Fruit fly (Drosophila melanogaster) whole organism, embryonic: Measurements from ENCODE around the gene CG13676.

Experiments
- Aef1 ChIP-seq: fragments of 200-800 bp; sonication (Bioruptor generic); IDR thresholded peaks from 3 replicates; pipeline ENCODE4 v1.3.6; 2022; ENCODE audit warnings: missing biosample characterization, missing genetic modification characterization
- CG10321 ChIP-seq: fragments of 200-800 bp; sonication (Bioruptor generic); IDR thresholded peaks from 2 replicates; pipeline ENCODE4 v1.3.6; 2022; ENCODE audit warnings: missing biosample characterization, missing genetic modification characterization
- CG10565 ChIP-seq: fragments of 200-800 bp; sonication (Bioruptor generic); optimal IDR thresholded peaks from 3 replicates; lab custom pipeline; 2016; ENCODE audit warnings: missing biosample characterization, mild to moderate bottlenecking, missing genetic modification characterization
- CG10959 ChIP-seq: fragments of 200-800 bp; sonication (Bioruptor generic); IDR thresholded peaks from 2 replicates; pipeline ENCODE4 v1.3.6; 2022; ENCODE audit warnings: missing biosample characterization, missing genetic modification characterization
- CG12155 ChIP-seq: fragments of 200-800 bp; sonication (Bioruptor generic); optimal IDR thresholded peaks from 3 replicates; lab custom pipeline; 2016; ENCODE audit warnings: missing biosample characterization, missing genetic modification characterization
- CG12219 ChIP-seq: fragments of 200-800 bp; sonication (Bioruptor generic); optimal IDR thresholded peaks from 3 replicates; lab custom pipeline; 2018; ENCODE audit warnings: missing biosample characterization, mild to moderate bottlenecking, missing genetic modification characterization
- CG12236 ChIP-seq: fragments of 200-800 bp; sonication (Bioruptor generic); optimal IDR thresholded peaks from 2 replicates; lab custom pipeline; 2016; ENCODE audit warnings: missing biosample characterization, missing genetic modification characterization
- CG13775 ChIP-seq: fragments of 200-800 bp; sonication (Bioruptor generic); optimal IDR thresholded peaks from 3 replicates; lab custom pipeline; 2017; ENCODE audit warnings: missing biosample characterization, mild to moderate bottlenecking, missing genetic modification characterization
- CG14441 ChIP-seq: fragments of 200-800 bp; sonication (Bioruptor generic); IDR thresholded peaks from 2 replicates; pipeline ENCODE4 v1.3.6; 2022; ENCODE audit warnings: missing biosample characterization, missing genetic modification characterization
- CG17359 ChIP-seq: fragments of 200-800 bp; sonication (Bioruptor generic); optimal IDR thresholded peaks from 3 replicates; lab custom pipeline; 2018; ENCODE audit warnings: missing biosample characterization, mild to moderate bottlenecking, missing genetic modification characterization, moderate library complexity
- CG18011 ChIP-seq: fragments of 200-800 bp; sonication (Bioruptor generic); optimal IDR thresholded peaks from 2 replicates; lab custom pipeline; 2017; ENCODE audit warnings: missing biosample characterization, missing genetic modification characterization, mild to moderate bottlenecking, moderate library complexity, missing genotype
- CG2202 ChIP-seq: fragments of 200-800 bp; sonication (Bioruptor generic); optimal IDR thresholded peaks from 2 replicates; lab custom pipeline; 2018; ENCODE audit warnings: missing biosample characterization, mild to moderate bottlenecking, missing genetic modification characterization
- CG30020 ChIP-seq: fragments of 200-800 bp; optimal IDR thresholded peaks from 2 replicates; lab custom pipeline; 2019; ENCODE audit warnings: missing biosample characterization, mild to moderate bottlenecking, missing genetic modification characterization, moderate library complexity
- CG30431 ChIP-seq: fragments of 200-800 bp; sonication (Bioruptor generic); optimal IDR thresholded peaks from 2 replicates; lab custom pipeline; 2017; ENCODE audit warnings: missing biosample characterization, missing genetic modification characterization
- CG3065 ChIP-seq: fragments of 200-800 bp; sonication (Bioruptor generic); optimal IDR thresholded peaks from 2 replicates; lab custom pipeline; 2016; ENCODE audit warnings: missing biosample characterization, missing genetic modification characterization
- CG32767 ChIP-seq: fragments of 200-800 bp; sonication (Bioruptor generic); IDR thresholded peaks from 2 replicates; pipeline ENCODE4 v1.3.6; 2022; ENCODE audit warnings: missing biosample characterization, missing genetic modification characterization
- CG42726 ChIP-seq: fragments of 200-800 bp; sonication (Bioruptor generic); IDR thresholded peaks from 2 replicates; pipeline ENCODE4 v1.3.6; 2022; ENCODE audit warnings: missing biosample characterization, missing genetic modification characterization; ENCODE audit not compliant: partially characterized antibody
- CG4328 ChIP-seq: fragments of 200-800 bp; sonication (Bioruptor generic); optimal IDR thresholded peaks from 3 replicates; lab custom pipeline; 2017; ENCODE audit warnings: missing biosample characterization, missing genetic modification reagents, missing genetic modification characterization
- CG7745 ChIP-seq: fragments of 200-800 bp; sonication (Bioruptor generic); optimal IDR thresholded peaks from 2 replicates; lab custom pipeline; 2018; ENCODE audit warnings: missing biosample characterization, mild to moderate bottlenecking, missing genetic modification characterization, moderate library complexity
- CG8281 ChIP-seq: fragments of 200-800 bp; sonication (Bioruptor generic); optimal IDR thresholded peaks from 2 replicates; lab custom pipeline; 2018; ENCODE audit warnings: missing biosample characterization, mild to moderate bottlenecking, missing genetic modification characterization, moderate library complexity
- Chrac-16 ChIP-seq: fragments of 200-800 bp; sonication (Bioruptor generic); optimal IDR thresholded peaks from 3 replicates; lab custom pipeline; 2016; ENCODE audit warnings: missing biosample characterization, missing genetic modification characterization
- D19B ChIP-seq: fragments of 200-800 bp; sonication (Bioruptor generic); optimal IDR thresholded peaks from 2 replicates; lab custom pipeline; 2017; ENCODE audit warnings: missing biosample characterization, mild to moderate bottlenecking, missing genetic modification characterization
- Doc3 ChIP-seq: fragments of 200-800 bp; sonication (Bioruptor generic); IDR thresholded peaks from 3 replicates; pipeline ENCODE4 v1.3.6; 2022; ENCODE audit warnings: missing biosample characterization, missing genetic modification characterization; ENCODE audit not compliant: partially characterized antibody
- Hmr ChIP-seq: fragments of 200-800 bp; sonication (Bioruptor generic); optimal IDR thresholded peaks from 3 replicates; lab custom pipeline; 2017; ENCODE audit warnings: mild to moderate bottlenecking, missing biosample characterization, missing genetic modification reagents, missing genetic modification characterization
- Hmx ChIP-seq: fragments of 200-800 bp; sonication (Bioruptor generic); optimal IDR thresholded peaks from 2 replicates; lab custom pipeline; 2016; ENCODE audit warnings: missing biosample characterization, missing genetic modification characterization
- Jarid2 ChIP-seq: fragments of 200-800 bp; sonication (Bioruptor generic); optimal IDR thresholded peaks from 3 replicates; lab custom pipeline; 2017; ENCODE audit warnings: mild to moderate bottlenecking, missing biosample characterization, missing genetic modification reagents, missing genetic modification characterization
- MTF-1 ChIP-seq: fragments of 200-800 bp; sonication (Bioruptor generic); optimal IDR thresholded peaks from 2 replicates; lab custom pipeline; 2018; ENCODE audit warnings: missing biosample characterization, mild to moderate bottlenecking, missing genetic modification characterization, borderline replicate concordance
- NC2α ChIP-seq: fragments of 200-800 bp; sonication (Bioruptor generic); optimal IDR thresholded peaks from 2 replicates; lab custom pipeline; 2016; ENCODE audit warnings: missing biosample characterization, missing genetic modification characterization
- NC2β ChIP-seq: fragments of 200-800 bp; sonication (Bioruptor generic); optimal IDR thresholded peaks from 2 replicates; lab custom pipeline; 2016; ENCODE audit warnings: missing biosample characterization, missing genetic modification characterization
- Poxn ChIP-seq: fragments of 200-800 bp; sonication (Bioruptor generic); IDR thresholded peaks from 2 replicates; pipeline ENCODE4 v1.3.6; 2022; ENCODE audit warnings: missing biosample characterization, missing genetic modification characterization
- Usf ChIP-seq: fragments of 200-800 bp; sonication (Bioruptor generic); optimal IDR thresholded peaks from 2 replicates; lab custom pipeline; 2017; ENCODE audit warnings: missing genotype, missing biosample characterization, missing genetic modification characterization
- ato ChIP-seq: fragments of 200-800 bp; sonication (Bioruptor generic); IDR thresholded peaks from 2 replicates; pipeline ENCODE4 v1.3.6; 2022; ENCODE audit warnings: missing biosample characterization, missing genetic modification characterization; ENCODE audit not compliant: partially characterized antibody
- btn ChIP-seq: fragments of 200-800 bp; sonication (Bioruptor generic); optimal IDR thresholded peaks from 2 replicates; lab custom pipeline; 2016; ENCODE audit warnings: missing biosample characterization, missing genetic modification characterization
- disco-r ChIP-seq: fragments of 200-800 bp; sonication (Bioruptor generic); optimal IDR thresholded peaks from 2 replicates; lab custom pipeline; 2016; ENCODE audit warnings: missing biosample characterization, missing genetic modification characterization
- dpn ChIP-seq, 2 experiments: fragments of 200-800 bp; sonication (Bioruptor generic); optimal IDR thresholded peaks; 3 replicates each; lab custom pipeline; 2016; ENCODE audit warnings: missing biosample characterization in 2 of 2, missing genetic modification characterization in 2 of 2
- en ChIP-seq: fragments of 200-800 bp; sonication (Bioruptor generic); optimal IDR thresholded peaks from 2 replicates; lab custom pipeline; 2016; ENCODE audit warnings: missing biosample characterization, missing genetic modification characterization
- fd102C ChIP-seq: fragments of 200-800 bp; sonication (Bioruptor generic); optimal IDR thresholded peaks from 2 replicates; lab custom pipeline; 2018; ENCODE audit warnings: missing biosample characterization, mild to moderate bottlenecking, missing genetic modification characterization, moderate library complexity
- gce ChIP-seq: fragments of 200-800 bp; sonication (Bioruptor generic); IDR thresholded peaks from 3 replicates; pipeline ENCODE4 v1.3.6; 2022; ENCODE audit warnings: missing biosample characterization, missing genetic modification characterization
- grau ChIP-seq: fragments of 200-800 bp; optimal IDR thresholded peaks from 3 replicates; lab custom pipeline; 2019; ENCODE audit warnings: missing biosample characterization, mild to moderate bottlenecking, missing genetic modification characterization, moderate library complexity
- hbn ChIP-seq: fragments of 200-800 bp; sonication (Bioruptor generic); IDR thresholded peaks from 2 replicates; pipeline ENCODE4 v1.3.6; 2022; ENCODE audit warnings: missing biosample characterization, missing genetic modification characterization; ENCODE audit not compliant: partially characterized antibody
- mam ChIP-seq: fragments of 200-800 bp; sonication (Bioruptor generic); optimal IDR thresholded peaks from 3 replicates; lab custom pipeline; 2016; ENCODE audit warnings: missing biosample characterization, missing genetic modification characterization
- nerfin-2 ChIP-seq: fragments of 200-800 bp; sonication (Bioruptor generic); IDR thresholded peaks from 2 replicates; pipeline ENCODE4 v1.3.6; 2022; ENCODE audit warnings: missing biosample characterization, missing genetic modification characterization; ENCODE audit not compliant: partially characterized antibody
- nom ChIP-seq: fragments of 200-800 bp; sonication (Bioruptor generic); optimal IDR thresholded peaks from 2 replicates; lab custom pipeline; 2017; ENCODE audit warnings: missing biosample characterization, missing genetic modification characterization, mild to moderate bottlenecking, moderate library complexity, missing genetic modification reagents
- org-1 ChIP-seq: fragments of 200-800 bp; sonication (Bioruptor generic); optimal IDR thresholded peaks from 2 replicates; lab custom pipeline; 2017; ENCODE audit warnings: missing biosample characterization, missing genetic modification characterization
- row ChIP-seq: fragments of 200-800 bp; sonication (Bioruptor generic); IDR thresholded peaks from 3 replicates; pipeline ENCODE4 v1.3.6; 2022; ENCODE audit warnings: missing biosample characterization, missing genetic modification characterization
- salm ChIP-seq: fragments of 200-800 bp; sonication (Bioruptor generic); optimal IDR thresholded peaks from 2 replicates; lab custom pipeline; 2018; ENCODE audit warnings: missing biosample characterization, mild to moderate bottlenecking, missing genetic modification characterization
- scrt ChIP-seq: fragments of 200-800 bp; sonication (Bioruptor generic); optimal IDR thresholded peaks from 2 replicates; lab custom pipeline; 2018; ENCODE audit warnings: missing biosample characterization, mild to moderate bottlenecking, missing genetic modification characterization, moderate library complexity
- sr ChIP-seq: fragments of 200-800 bp; sonication (Bioruptor generic); IDR thresholded peaks from 3 replicates; pipeline ENCODE4 v1.3.6; 2022; ENCODE audit warnings: missing biosample characterization, missing genetic modification characterization
- vfl ChIP-seq: fragments of 200-800 bp; sonication (Bioruptor generic); optimal IDR thresholded peaks from 2 replicates; lab custom pipeline; 2016; ENCODE audit warnings: missing biosample characterization, missing genetic modification characterization

Gene CG13676

DNA sequence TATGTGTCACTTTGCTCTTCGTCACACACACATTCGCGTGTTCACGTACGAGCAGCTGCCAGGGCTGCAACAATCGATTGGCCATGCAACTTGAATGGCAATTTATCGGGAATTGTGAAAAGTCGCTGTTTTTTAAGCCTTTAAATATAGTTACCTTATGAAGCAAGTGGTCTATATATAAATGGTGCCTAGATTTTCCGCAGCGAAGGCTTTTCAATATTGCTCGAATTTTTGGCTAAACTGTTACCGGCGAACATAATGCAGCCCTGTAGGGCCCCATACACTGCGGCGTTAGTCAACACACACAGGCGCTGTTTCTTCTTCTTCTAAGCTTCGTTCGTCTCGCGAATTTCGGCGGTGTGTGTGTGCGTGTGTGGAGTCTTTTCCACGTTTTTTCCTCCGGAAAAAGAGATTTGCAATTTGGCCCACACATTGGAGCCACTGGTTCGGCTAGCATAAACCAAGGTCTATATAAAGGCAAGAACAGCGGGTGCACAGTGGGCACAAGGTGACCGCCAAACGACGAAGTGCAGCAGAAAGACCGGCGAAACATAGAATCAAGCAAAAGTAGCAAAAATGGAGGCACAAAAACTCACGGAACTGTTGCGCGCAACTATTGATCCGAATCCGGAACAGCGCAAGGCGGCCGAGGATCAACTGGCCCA is 35.6 kb downstream of the CG13676 start, which contains the start of the genes Arp3 and msk (continued):
- peak; percentile 83 for TF ChIP-seq CG4328 (GFP tag; lab: Kevin White, UChicago)
- peak; percentile 58 for TF ChIP-seq CG12236 (GFP tag; lab: Kevin White, UChicago)
- TF ChIP-seq CG42726 (GFP tag; lab: Robert Waterston, UW), result no peak
- no peak; the same call in 1 of the 2 replicates for TF ChIP-seq CG32767 (GFP tag; lab: Robert Waterston, UW)
- TF ChIP-seq mam (GFP tag; lab: Kevin White, UChicago), result peak; percentile 95
- peak; percentile 67 for TF ChIP-seq CG30020 (tag; lab: Kevin White, UChicago)
- 0 out of 2 replicates have a peak, but pooled peaks have one; percentile 30 for TF ChIP-seq CG10959 (GFP tag; lab: Robert Waterston, UW)
- TF ChIP-seq NC2β (GFP tag; lab: Kevin White, UChicago), result peak; percentile 88
- peak; percentile 58 for TF ChIP-seq scrt (GFP tag; lab: Kevin White, UChicago)
- TF ChIP-seq NC2α, result peak; percentile 59
- TF ChIP-seq CG2202 (tag; lab: Kevin White, UChicago), result peak; percentile 34
- peak; percentile 58 for TF ChIP-seq CG10565 (GFP tag; lab: Kevin White, UChicago)
- no peak for TF ChIP-seq Jarid2
- TF ChIP-seq CG17359, result peak; percentile 71
- peak; percentile 68 for TF ChIP-seq en (GFP tag; lab: Kevin White, UChicago)
- TF ChIP-seq ato, result no peak
- TF ChIP-seq vfl (GFP tag; lab: Kevin White, UChicago), result peak; percentile 83
- TF ChIP-seq dpn (GFP tag; optimal IDR thresholded peaks at IDR 0.05; lab: Kevin White, UChicago), result peak; percentile 85 to 92
- no peak for TF ChIP-seq Hmr
- peak; percentile 82 for TF ChIP-seq CG13775 (GFP tag; lab: Kevin White, UChicago)
- peak; percentile 87 for TF ChIP-seq row (GFP tag; lab: Robert Waterston, UW)
- peak; percentile 37 for TF ChIP-seq CG8281 (tag; lab: Kevin White, UChicago)
- TF ChIP-seq CG7745 (tag; lab: Kevin White, UChicago), result no peak
- TF ChIP-seq Chrac-16 (GFP tag; lab: Kevin White, UChicago), result peak; percentile 84
- no peak for TF ChIP-seq Poxn (GFP tag; lab: Robert Waterston, UW)
- TF ChIP-seq Hmx (GFP tag; lab: Kevin White, UChicago), result no peak
- TF ChIP-seq D19B (GFP tag; lab: Kevin White, UChicago), result peak; percentile 29
- peak; percentile 7 for TF ChIP-seq MTF-1 (GFP tag; lab: Kevin White, UChicago)
- TF ChIP-seq fd102C (GFP tag; lab: Kevin White, UChicago), result peak; percentile 5
- peak; percentile 38 for TF ChIP-seq CG30431 (GFP tag; lab: Kevin White, UChicago)
- TF ChIP-seq CG10321 (GFP tag; lab: Robert Waterston, UW), result no peak
- TF ChIP-seq btn (GFP tag; lab: Kevin White, UChicago), result peak; percentile 59
- no peak for TF ChIP-seq nerfin-2 (GFP tag; lab: Robert Waterston, UW)
- peak; percentile 58 for TF ChIP-seq salm (tag; lab: Kevin White, UChicago)
- TF ChIP-seq disco-r (GFP tag; lab: Kevin White, UChicago), result peak; percentile 89
- TF ChIP-seq CG18011, result peak; percentile 43
- TF ChIP-seq hbn (GFP tag; lab: Robert Waterston, UW), result no peak
- TF ChIP-seq org-1 (GFP tag; lab: Kevin White, UChicago), result peak; percentile 71
- TF ChIP-seq CG14441 (GFP tag; lab: Robert Waterston, UW), result peak; percentile 64
- TF ChIP-seq Usf (GFP tag; lab: Kevin White, UChicago), result peak; percentile 66
- TF ChIP-seq Aef1 (GFP tag; lab: Robert Waterston, UW), result peak; percentile 80
- TF ChIP-seq CG12219 (GFP tag; lab: Kevin White, UChicago), result peak; percentile 11
- peak; percentile 77 for TF ChIP-seq CG3065 (GFP tag; lab: Kevin White, UChicago)
- peak; percentile 75 for TF ChIP-seq grau
- TF ChIP-seq sr (GFP tag; lab: Robert Waterston, UW), result no peak; the same call in 2 of the 3 replicates
- peak; percentile 86 for TF ChIP-seq CG12155 (GFP tag; lab: Kevin White, UChicago)
- TF ChIP-seq Doc3 (GFP tag; lab: Robert Waterston, UW), result peak; percentile 35; the same call in 2 of the 3 replicates
- TF ChIP-seq gce, result 0 out of 3 replicates have a peak, but pooled peaks have one; percentile 17
- TF ChIP-seq nom (GFP tag; lab: Kevin White, UChicago), result peak; percentile 48
